Worm (Caenorhabditis elegans) whole organism, L4/young adult: Measurements from ENCODE around the gene Y51A2B.4.

Experiments used
- W03F9.2 ChIP-seq: fragments of 150-350 bp; optimal IDR thresholded peaks from 2 replicates; lab custom pipeline; 2014; ENCODE audit warnings: missing biosample characterization, missing genetic modification characterization
- dao-5 ChIP-seq: sonication (generic microtip); optimal IDR thresholded peaks from 2 replicates; lab custom pipeline; 2016; ENCODE audit warnings: missing genotype, missing genetic modification characterization, moderate library complexity, missing compliant biosample characterization
- him-1 ChIP-seq: sonication (generic microtip); optimal IDR thresholded peaks from 2 replicates; lab custom pipeline; 2016; ENCODE audit warnings: missing genotype, missing genetic modification reagents, missing genetic modification characterization, missing compliant biosample characterization

ce11 chrV:18359888-18360287 lies 29.1 kb downstream of the Y51A2B.4 start, which contains the start of gene C08E8.5:
- TF ChIP-seq W03F9.2 (tag; lab: Kevin White, UChicago) (no peak), dao-5 (tag; lab: Kevin White, UChicago) (no peak), him-1 (no peak)
